Worm (Caenorhabditis elegans) whole organism, early embryonic: ENCODE data around the gene R05F9.7.

ENCODE experiments used
- B0310.2 ChIP-seq: sonication (generic microtip); optimal IDR thresholded peaks from 2 replicates; lab custom pipeline; 2016; ENCODE audit warnings: mild to moderate bottlenecking, missing genetic modification characterization, missing compliant biosample characterization
- F13C5.2 ChIP-seq: sonication (generic microtip); optimal IDR thresholded peaks from 2 replicates; lab custom pipeline; 2017; ENCODE audit warnings: mild to moderate bottlenecking, missing genetic modification characterization, inconsistent platforms, missing compliant biosample characterization
- ama-1 ChIP-seq: fragments of 150-350 bp; optimal IDR thresholded peaks from 2 replicates; lab custom pipeline; 2014
- hmbx-1 ChIP-seq: sonication (generic microtip); optimal IDR thresholded peaks from 2 replicates; lab custom pipeline; 2016; ENCODE audit warnings: mild to moderate bottlenecking, missing genetic modification characterization, missing compliant biosample characterization
- hnd-1 ChIP-seq: sonication (generic microtip); optimal IDR thresholded peaks from 2 replicates; lab custom pipeline; 2016; ENCODE audit warnings: missing genetic modification characterization, missing compliant biosample characterization
- pes-1 ChIP-seq: fragments of 200-800 bp; sonication (Bioruptor generic); IDR thresholded peaks from 2 replicates; pipeline ENCODE4 v1.3.6; 2022; ENCODE audit warnings: missing genetic modification reagents, missing genetic modification characterization, missing compliant biosample characterization
- tbx-11 ChIP-seq: fragments of 200-800 bp; sonication (Bioruptor generic); IDR thresholded peaks from 2 replicates; pipeline ENCODE4 v1.3.6; 2022; ENCODE audit warnings: missing genetic modification characterization, missing compliant biosample characterization
- tbx-37 ChIP-seq: fragments of 200-800 bp; sonication (Bioruptor generic); conservative IDR thresholded peaks from 2 replicates; pipeline ENCODE4 v1.3.6; 2022; ENCODE audit warnings: missing genetic modification reagents, missing genetic modification characterization, missing compliant biosample characterization

DNA sequence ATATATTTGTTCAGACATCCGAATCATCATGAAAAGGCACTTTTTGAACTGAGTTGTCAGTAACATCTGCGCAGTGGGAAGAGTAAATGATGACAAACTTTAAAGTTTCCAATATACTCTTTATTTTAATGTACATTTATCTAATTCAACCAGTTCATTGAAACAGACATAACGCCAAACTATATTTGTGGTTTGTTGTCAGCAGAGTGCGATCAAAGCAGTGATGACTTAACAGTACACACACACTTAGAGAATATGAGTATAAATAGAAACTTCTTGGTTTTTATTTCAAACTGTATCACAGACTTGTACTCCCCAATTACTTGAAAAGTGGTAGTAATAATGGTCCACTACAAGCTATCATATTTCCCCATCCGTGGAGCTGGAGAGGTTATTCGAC, 2.7 kb upstream of the R05F9.7 start, which contains the start of gene gst-8:
- TF ChIP-seq tbx-37 (GFP tag; lab: Robert Waterston, UW) (no peak), pes-1 (no peak), ama-1 (lab: Kevin White, UChicago) (no peak), tbx-11 (no peak), hmbx-1 (no peak), hnd-1 (tag; lab: Kevin White, UChicago) (no peak), B0310.2 (no peak), F13C5.2 (tag; lab: Kevin White, UChicago) (no peak)
